Fruit fly (Drosophila melanogaster): Measurements from ENCODE around the gene CG2258.

Gene CG2258

dm6 chrX:8056597-8057228, 45.2 kb downstream of the CG2258 start:
- no peak for TF ChIP-seq D1 (tag; optimal IDR thresholded peaks at IDR 0.05)
- no peak for TF ChIP-seq CG34367 (tag; optimal IDR thresholded peaks at IDR 0.05)
- TF ChIP-seq CG9948 (tag; optimal IDR thresholded peaks at IDR 0.05) = no peak
- peak; percentile 54; the same call in 1 of the 3 replicates for TF ChIP-seq fd96Ca (GFP tag; IDR thresholded peaks at IDR 0.05)
- no peak for TF ChIP-seq Pif1A (GFP tag; optimal IDR thresholded peaks at IDR 0.05)
- TF ChIP-seq CG12605 (GFP tag; IDR thresholded peaks at IDR 0.05) = peak; percentile 31; the same call in 1 of the 2 replicates
- peak; percentile 19 for TF ChIP-seq CG15710 (tag; optimal IDR thresholded peaks at IDR 0.05)
- no peak for TF ChIP-seq CG8301 (tag; optimal IDR thresholded peaks at IDR 0.05)
- peak; percentile 76 for TF ChIP-seq CG4496 (GFP tag; IDR thresholded peaks at IDR 0.05)
- no peak for TF ChIP-seq CG14655 (GFP tag; optimal IDR thresholded peaks at IDR 0.05)
- peak; percentile 0 for TF ChIP-seq Snoo (tag; optimal IDR thresholded peaks at IDR 0.05)
- TF ChIP-seq gl (tag; optimal IDR thresholded peaks at IDR 0.05) = peak; percentile 36
- TF ChIP-seq rn (GFP tag; IDR thresholded peaks at IDR 0.05) = no peak
- TF ChIP-seq CG17806 (tag; optimal IDR thresholded peaks at IDR 0.05) = no peak
- no peak for TF ChIP-seq EcR (GFP tag; optimal IDR thresholded peaks at IDR 0.05)
- peak; percentile 37; the same call in 1 of the 2 replicates for TF ChIP-seq CG32121 (GFP tag; IDR thresholded peaks at IDR 0.05)
- no peak for TF ChIP-seq CG10348 (GFP tag; IDR thresholded peaks at IDR 0.05)
- peak; percentile 18 for TF ChIP-seq CG13204 (GFP tag; optimal IDR thresholded peaks at IDR 0.05)
- peak; percentile 51 for TF ChIP-seq Pif1B (GFP tag; optimal IDR thresholded peaks at IDR 0.05)
- TF ChIP-seq CG8159 (tag; optimal IDR thresholded peaks at IDR 0.05) = no peak
- TF ChIP-seq Ets98B (GFP tag; IDR thresholded peaks at IDR 0.05) = peak; percentile 46; the same call in 1 of the 2 replicates

dm6 chrX:8056084-8056483, 45.8 kb downstream of the CG2258 start:
- TF ChIP-seq CG15710 (tag; optimal IDR thresholded peaks at IDR 0.05) = no peak
- no peak for TF ChIP-seq Ets98B (GFP tag; IDR thresholded peaks at IDR 0.05)
- no peak for TF ChIP-seq CG12605 (GFP tag; IDR thresholded peaks at IDR 0.05)
- TF ChIP-seq CG17806 (tag; optimal IDR thresholded peaks at IDR 0.05) = no peak
- no peak for TF ChIP-seq CG8159 (tag; optimal IDR thresholded peaks at IDR 0.05)

- TF ChIP-seq CG34367 (tag; optimal IDR thresholded peaks at IDR 0.05) (no peak), CG12605 (GFP tag; IDR thresholded peaks at IDR 0.05) (no peak), CG14655 (GFP tag; optimal IDR thresholded peaks at IDR 0.05) (no peak), CG15710 (tag; optimal IDR thresholded peaks at IDR 0.05) (no peak), Pif1A (GFP tag; optimal IDR thresholded peaks at IDR 0.05) (no peak), CG9948 (tag; optimal IDR thresholded peaks at IDR 0.05) (no peak), CG4496 (GFP tag; IDR thresholded peaks at IDR 0.05) (no peak), CG13204 (GFP tag; optimal IDR thresholded peaks at IDR 0.05) (no peak), D1 (tag; optimal IDR thresholded peaks at IDR 0.05) (no peak)
Observed at dm6 chrX:8049292-8049691, 52.6 kb downstream of the CG2258 start.

dm6 chrX:8046520-8046919, 55.4 kb downstream of the CG2258 start:
- TF ChIP-seq CG8301 (tag; optimal IDR thresholded peaks at IDR 0.05) (no peak), Ets98B (GFP tag; IDR thresholded peaks at IDR 0.05) (no peak), D1 (tag; optimal IDR thresholded peaks at IDR 0.05) (no peak), CG13204 (GFP tag; optimal IDR thresholded peaks at IDR 0.05) (no peak), Pif1B (GFP tag; optimal IDR thresholded peaks at IDR 0.05) (no peak), EcR (GFP tag; optimal IDR thresholded peaks at IDR 0.05) (no peak), CG17806 (tag; optimal IDR thresholded peaks at IDR 0.05) (no peak), CG8159 (tag; optimal IDR thresholded peaks at IDR 0.05) (no peak), Pif1A (GFP tag; optimal IDR thresholded peaks at IDR 0.05) (no peak), rn (GFP tag; IDR thresholded peaks at IDR 0.05) (no peak), CG14655 (GFP tag; optimal IDR thresholded peaks at IDR 0.05) (no peak)
